Fruit fly (Drosophila melanogaster): ENCODE data around the gene CG14455.

DNA sequence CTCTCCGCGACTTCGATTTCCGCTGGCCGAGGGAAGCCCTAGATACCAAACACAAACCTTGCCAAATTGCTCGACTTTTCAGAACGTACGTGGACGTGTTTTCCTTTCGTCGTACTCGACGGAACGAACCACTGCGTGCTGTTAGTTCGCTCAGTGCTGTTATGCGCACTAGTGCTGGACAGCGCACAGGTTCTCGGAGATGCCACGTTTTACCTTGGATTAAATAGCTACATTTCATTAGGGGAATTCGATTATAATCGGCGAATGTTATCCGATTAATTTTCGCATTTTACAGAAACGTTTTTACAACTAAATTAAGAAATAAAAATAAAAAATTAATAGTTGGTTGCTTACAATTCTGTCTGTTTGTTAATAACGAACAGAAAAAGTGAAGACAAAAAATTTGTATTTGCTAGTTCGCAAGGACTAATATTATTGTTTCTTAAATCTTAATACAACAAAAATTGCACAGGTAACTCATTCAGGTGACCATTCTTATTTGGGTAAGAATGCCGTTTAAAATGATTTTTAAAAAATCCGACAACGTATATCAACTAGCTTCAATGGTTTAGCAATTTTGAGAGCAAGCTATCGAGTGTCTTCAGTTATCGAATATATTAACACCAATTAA is 30.4 kb upstream of the CG14455 start, which contains the start of the genes ArfGAP3 and CG32452:
- TF ChIP-seq Ets96B (tag; optimal IDR thresholded peaks at IDR 0.05) (peak; percentile 52), Ets21C (GFP tag; optimal IDR thresholded peaks at IDR 0.05) (peak; percentile 54), lz (GFP tag; optimal IDR thresholded peaks at IDR 0.05) (peak; percentile 81), Blimp-1 (GFP tag; optimal IDR thresholded peaks at IDR 0.05) (no peak), CG7368 (GFP tag; optimal IDR thresholded peaks at IDR 0.05) (peak; percentile 43), CG6854 (GFP tag; optimal IDR thresholded peaks at IDR 0.05) (no peak), net (GFP tag; optimal IDR thresholded peaks at IDR 0.05) (peak; percentile 6), CG6792 (GFP tag; optimal IDR thresholded peaks at IDR 0.05) (peak; percentile 34), svp (GFP tag) (no peak), Eip78C (GFP tag) (peak; percentile 76), vri (GFP tag; optimal IDR thresholded peaks at IDR 0.05) (no peak)
